Worm (Caenorhabditis elegans): Measurements from ENCODE around the gene srd-17.

- TF ChIP-seq ama-1 (optimal IDR thresholded peaks at IDR 0.05) = no peak
- no peak for TF ChIP-seq scrt-1 (GFP tag; IDR thresholded peaks at IDR 0.05)
- TF ChIP-seq B0310.2 (tag; optimal IDR thresholded peaks at IDR 0.05) = no peak
- no peak for TF ChIP-seq tra-4 (tag; optimal IDR thresholded peaks at IDR 0.05)
Observed at ce11 chrV:13417513-13417912, 15.0 kb downstream of the srd-17 start, which contains the start of gene F53F1.6.

All from whole organism, early embryonic.